Worm (Caenorhabditis elegans) whole organism, early embryonic: Measurements from ENCODE around the gene C07B5.2.

Source experiments
- B0310.2 ChIP-seq: sonication (generic microtip); optimal IDR thresholded peaks from 2 replicates; lab custom pipeline; 2016; ENCODE audit warnings: mild to moderate bottlenecking, missing genetic modification characterization, missing compliant biosample characterization
- F13C5.2 ChIP-seq: sonication (generic microtip); optimal IDR thresholded peaks from 2 replicates; lab custom pipeline; 2017; ENCODE audit warnings: mild to moderate bottlenecking, missing genetic modification characterization, inconsistent platforms, missing compliant biosample characterization
- aly-1 ChIP-seq: sonication (generic microtip); optimal IDR thresholded peaks from 2 replicates; lab custom pipeline; 2016; ENCODE audit warnings: missing genetic modification characterization, missing compliant biosample characterization
- ama-1 ChIP-seq: fragments of 150-350 bp; optimal IDR thresholded peaks from 2 replicates; lab custom pipeline; 2014
- ceh-13 ChIP-seq: fragments of 200-800 bp; sonication (Bioruptor generic); optimal IDR thresholded peaks from 2 replicates; lab custom pipeline; 2018; ENCODE audit warnings: mild to moderate bottlenecking, missing genetic modification characterization, missing compliant biosample characterization
- ceh-36 ChIP-seq: sonication (generic microtip); optimal IDR thresholded peaks from 2 replicates; lab custom pipeline; 2016; ENCODE audit warnings: missing genetic modification characterization, inconsistent platforms, missing compliant biosample characterization
- ets-7 ChIP-seq: sonication (generic microtip); optimal IDR thresholded peaks from 2 replicates; lab custom pipeline; 2016; ENCODE audit warnings: missing genotype, missing genetic modification characterization, missing compliant biosample characterization
- flt-1 ChIP-seq: fragments of 200-800 bp; sonication (Bioruptor generic); IDR thresholded peaks from 2 replicates; pipeline ENCODE4 v1.3.6; 2022; ENCODE audit warnings: missing genetic modification characterization, missing compliant biosample characterization
- hmbx-1 ChIP-seq: sonication (generic microtip); optimal IDR thresholded peaks from 2 replicates; lab custom pipeline; 2016; ENCODE audit warnings: mild to moderate bottlenecking, missing genetic modification characterization, missing compliant biosample characterization
- hmg-4 ChIP-seq: fragments of 200-800 bp; sonication (Bioruptor generic); optimal IDR thresholded peaks from 2 replicates; lab custom pipeline; 2018; ENCODE audit warnings: mild to moderate bottlenecking, missing genetic modification characterization, missing compliant biosample characterization
- hnd-1 ChIP-seq: sonication (generic microtip); optimal IDR thresholded peaks from 2 replicates; lab custom pipeline; 2016; ENCODE audit warnings: missing genetic modification characterization, missing compliant biosample characterization
- pes-1 ChIP-seq: fragments of 200-800 bp; sonication (Bioruptor generic); IDR thresholded peaks from 2 replicates; pipeline ENCODE4 v1.3.6; 2022; ENCODE audit warnings: missing genetic modification reagents, missing genetic modification characterization, missing compliant biosample characterization
- scrt-1 ChIP-seq: fragments of 200-800 bp; sonication (Bioruptor generic); IDR thresholded peaks from 2 replicates; pipeline ENCODE4 v1.3.6; 2022; ENCODE audit warnings: missing genetic modification characterization, missing compliant biosample characterization
- sea-1 ChIP-seq: fragments of 200-800 bp; sonication (Bioruptor generic); conservative IDR thresholded peaks from 2 replicates; pipeline ENCODE4 v1.3.6; 2022; ENCODE audit warnings: missing genetic modification characterization, missing compliant biosample characterization
- tbx-11 ChIP-seq: fragments of 200-800 bp; sonication (Bioruptor generic); IDR thresholded peaks from 2 replicates; pipeline ENCODE4 v1.3.6; 2022; ENCODE audit warnings: missing genetic modification characterization, missing compliant biosample characterization
- tbx-37 ChIP-seq: fragments of 200-800 bp; sonication (Bioruptor generic); conservative IDR thresholded peaks from 2 replicates; pipeline ENCODE4 v1.3.6; 2022; ENCODE audit warnings: missing genetic modification reagents, missing genetic modification characterization, missing compliant biosample characterization
- tra-4 ChIP-seq: sonication (generic microtip); optimal IDR thresholded peaks from 2 replicates; lab custom pipeline; 2017; ENCODE audit warnings: missing genetic modification characterization, missing compliant biosample characterization

Gene C07B5.2

DNA sequence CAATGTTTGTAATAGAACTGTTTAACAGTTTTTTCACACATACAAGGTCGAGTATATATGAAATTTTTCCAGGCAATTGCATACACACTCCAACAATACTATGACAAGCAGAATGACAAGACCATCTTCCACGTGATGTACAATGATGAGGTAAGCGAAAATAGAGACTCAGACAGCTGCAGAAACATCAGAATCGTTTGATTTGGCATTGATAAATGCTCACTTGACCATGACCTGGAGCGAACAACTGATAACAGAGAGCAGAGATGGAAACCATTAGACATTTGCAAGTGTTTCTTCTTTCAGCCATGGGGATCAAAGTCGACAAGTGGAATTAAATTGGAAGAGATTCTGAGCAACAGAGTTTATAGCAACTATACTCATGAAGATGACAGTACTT, 23.5 kb upstream of the C07B5.2 start:
- TF ChIP-seq ama-1 (no peak), aly-1 (tag; lab: Kevin White, UChicago) (no peak), sea-1 (GFP tag; lab: Robert Waterston, UW) (no peak), flt-1 (GFP tag; lab: Robert Waterston, UW) (no peak), scrt-1 (GFP tag; lab: Robert Waterston, UW) (no peak), ets-7 (tag; lab: Kevin White, UChicago) (no peak), tbx-37 (GFP tag; lab: Robert Waterston, UW) (no peak), ceh-36 (tag; lab: Kevin White, UChicago) (no peak), tbx-11 (GFP tag; lab: Robert Waterston, UW) (no peak), tra-4 (no peak), hmg-4 (GFP tag; lab: Kevin White, UChicago) (no peak), hmbx-1 (no peak), pes-1 (GFP tag; lab: Robert Waterston, UW) (no peak), B0310.2 (no peak), ceh-13 (GFP tag; lab: Kevin White, UChicago) (no peak), hnd-1 (tag; lab: Kevin White, UChicago) (no peak), F13C5.2 (tag; lab: Kevin White, UChicago) (no peak)

DNA sequence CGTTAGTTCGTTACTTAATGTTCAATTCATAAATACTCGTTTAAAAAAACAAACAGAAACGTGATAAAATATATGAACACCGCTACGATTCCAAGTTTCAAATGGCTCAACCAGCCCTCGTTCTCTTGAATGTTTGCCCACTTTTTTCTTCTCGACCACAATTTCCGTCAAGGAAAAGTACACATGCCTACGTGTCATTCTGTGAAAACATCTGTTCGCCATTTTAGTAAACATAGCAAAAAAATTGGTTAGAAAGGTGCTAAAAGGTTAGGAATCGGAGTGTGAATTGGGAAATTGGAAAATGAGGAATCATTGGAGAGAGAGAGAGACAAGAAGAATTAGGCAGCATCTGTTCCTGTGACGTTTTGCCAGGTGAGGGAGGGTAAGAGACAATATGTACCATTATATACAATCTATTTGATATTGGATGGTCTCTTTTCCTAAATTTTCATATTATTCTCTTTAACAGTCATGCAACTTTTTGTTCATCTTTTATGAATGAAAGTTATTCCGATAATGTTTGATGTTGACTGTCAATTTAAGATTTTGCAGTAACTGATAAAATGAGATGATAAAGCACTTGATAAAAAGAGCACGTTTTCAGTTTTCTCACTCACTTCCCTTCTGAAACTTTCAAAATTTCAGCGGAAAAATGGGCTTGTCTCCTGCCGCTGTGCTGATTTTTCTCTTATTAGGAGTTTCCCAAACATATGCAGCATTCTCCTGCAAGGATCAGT, 22.5 kb upstream of the C07B5.2 start, which contains the start of gene nuc-1:
Gene nuc-1 (plus strand): TSS at position 612 of the 737 bp plus-strand sequence.
- no peak for TF ChIP-seq ceh-13 (GFP tag; lab: Kevin White, UChicago)
- TF ChIP-seq tbx-11 (GFP tag; lab: Robert Waterston, UW): no peak
- TF ChIP-seq pes-1 (GFP tag; lab: Robert Waterston, UW): no peak
- TF ChIP-seq ets-7 (tag; lab: Kevin White, UChicago): no peak

DNA sequence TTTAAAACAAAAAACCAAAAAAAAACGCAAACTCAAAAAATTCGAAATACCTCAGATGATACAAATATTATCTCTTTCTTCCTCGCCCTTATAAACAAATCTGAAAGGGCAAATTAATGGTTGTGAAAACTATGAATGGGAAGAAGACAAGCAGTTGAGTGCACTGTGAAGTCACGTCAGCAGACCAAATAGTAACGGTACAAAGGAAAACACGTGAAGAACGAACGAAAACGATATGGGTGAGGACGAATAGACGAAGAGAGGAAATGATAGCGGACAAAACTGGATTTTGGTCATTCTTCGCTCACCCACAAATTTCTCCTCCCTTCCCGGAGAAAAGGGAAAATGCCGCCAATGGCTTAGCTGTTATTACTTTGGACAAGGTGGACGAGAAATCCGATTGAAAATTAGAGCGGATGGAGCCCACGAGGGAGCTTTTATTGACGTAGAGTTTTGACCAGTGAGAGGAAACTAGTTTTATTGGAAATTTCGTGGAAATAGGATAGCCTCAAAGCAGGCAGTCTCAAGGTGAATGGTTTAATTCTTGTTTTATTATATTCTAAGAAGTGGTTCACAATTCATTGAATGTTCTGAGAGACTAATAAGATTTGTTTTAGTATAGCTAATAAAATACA, 20.6 kb upstream of the C07B5.2 start:
- TF ChIP-seq hmbx-1: no peak
- no peak for TF ChIP-seq F13C5.2 (tag; lab: Kevin White, UChicago)
- TF ChIP-seq B0310.2: no peak
- no peak for TF ChIP-seq pes-1 (GFP tag; lab: Robert Waterston, UW)
- TF ChIP-seq scrt-1 (GFP tag; lab: Robert Waterston, UW): no peak
- no peak for TF ChIP-seq hnd-1 (tag; lab: Kevin White, UChicago)
- no peak for TF ChIP-seq tra-4
- TF ChIP-seq ceh-36 (tag; lab: Kevin White, UChicago): no peak
- TF ChIP-seq sea-1 (GFP tag; lab: Robert Waterston, UW): no peak
- no peak for TF ChIP-seq tbx-37 (GFP tag; lab: Robert Waterston, UW)
- no peak for TF ChIP-seq flt-1 (GFP tag; lab: Robert Waterston, UW)
- no peak for TF ChIP-seq aly-1 (tag; lab: Kevin White, UChicago)
- TF ChIP-seq tbx-11 (GFP tag; lab: Robert Waterston, UW): no peak
- TF ChIP-seq hmg-4 (GFP tag; lab: Kevin White, UChicago): no peak
- TF ChIP-seq ama-1: no peak
- no peak for TF ChIP-seq ets-7 (tag; lab: Kevin White, UChicago)

DNA sequence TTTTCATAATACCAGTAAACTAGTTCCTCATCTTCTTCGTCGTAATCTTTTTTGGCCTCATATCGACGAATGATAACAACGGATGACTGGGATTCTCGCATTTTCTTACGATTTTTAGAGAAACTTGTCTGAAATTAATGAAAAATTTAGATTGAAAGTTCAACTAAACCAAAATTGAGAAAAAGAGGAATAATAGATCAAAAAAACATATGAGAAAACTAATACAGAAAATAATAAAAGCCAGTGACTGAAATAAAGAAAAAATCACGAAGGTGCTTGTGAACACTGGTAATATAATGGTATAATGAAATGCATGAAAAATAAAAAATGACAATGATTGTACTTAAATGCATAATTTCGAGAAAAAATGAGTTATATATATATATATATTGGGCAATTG, 19.7 kb upstream of the C07B5.2 start, which contains the start of gene C07B5.8:
Gene C07B5.8 (minus strand): TSS at position 101 of the 400 bp plus-strand sequence.
- TF ChIP-seq scrt-1 (GFP tag; lab: Robert Waterston, UW) (no peak), sea-1 (GFP tag; lab: Robert Waterston, UW) (no peak), F13C5.2 (tag; lab: Kevin White, UChicago) (no peak), ama-1 (no peak), ceh-13 (GFP tag; lab: Kevin White, UChicago) (no peak), tra-4 (no peak), hnd-1 (tag; lab: Kevin White, UChicago) (no peak), ceh-36 (tag; lab: Kevin White, UChicago) (no peak), pes-1 (GFP tag; lab: Robert Waterston, UW) (no peak), tbx-37 (GFP tag; lab: Robert Waterston, UW) (no peak), aly-1 (tag; lab: Kevin White, UChicago) (no peak)

DNA sequence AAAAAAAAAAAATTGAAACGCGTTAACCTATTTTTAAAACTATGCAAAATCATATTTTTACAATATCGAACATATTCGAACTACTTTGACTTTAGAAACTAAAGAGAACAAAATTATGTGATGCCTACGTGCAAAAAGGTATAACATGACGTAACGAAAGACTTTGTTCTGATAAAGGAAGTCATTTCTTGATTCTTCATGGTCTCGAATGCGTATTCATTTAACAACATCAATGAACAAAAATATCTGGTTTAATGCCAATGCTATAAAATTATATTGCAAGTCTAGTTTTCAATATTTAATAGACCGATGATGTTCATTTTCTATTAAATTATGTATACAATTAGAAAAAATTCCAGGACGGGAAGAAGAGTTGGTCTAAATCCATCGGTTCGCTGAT, 19.0 kb upstream of the C07B5.2 start:
- TF ChIP-seq pes-1 (GFP tag; lab: Robert Waterston, UW): no peak
- TF ChIP-seq ama-1: no peak
- no peak for TF ChIP-seq flt-1 (GFP tag; lab: Robert Waterston, UW)
- no peak for TF ChIP-seq ets-7 (tag; lab: Kevin White, UChicago)
- no peak for TF ChIP-seq F13C5.2 (tag; lab: Kevin White, UChicago)
- no peak for TF ChIP-seq ceh-13 (GFP tag; lab: Kevin White, UChicago)
- TF ChIP-seq ceh-36 (tag; lab: Kevin White, UChicago): no peak
- TF ChIP-seq hmg-4 (GFP tag; lab: Kevin White, UChicago): no peak
- no peak for TF ChIP-seq scrt-1 (GFP tag; lab: Robert Waterston, UW)
- TF ChIP-seq tbx-11 (GFP tag; lab: Robert Waterston, UW): no peak
- TF ChIP-seq tbx-37 (GFP tag; lab: Robert Waterston, UW): no peak
- no peak for TF ChIP-seq hmbx-1
- TF ChIP-seq tra-4: no peak
- no peak for TF ChIP-seq aly-1 (tag; lab: Kevin White, UChicago)
- TF ChIP-seq sea-1 (GFP tag; lab: Robert Waterston, UW): no peak

DNA sequence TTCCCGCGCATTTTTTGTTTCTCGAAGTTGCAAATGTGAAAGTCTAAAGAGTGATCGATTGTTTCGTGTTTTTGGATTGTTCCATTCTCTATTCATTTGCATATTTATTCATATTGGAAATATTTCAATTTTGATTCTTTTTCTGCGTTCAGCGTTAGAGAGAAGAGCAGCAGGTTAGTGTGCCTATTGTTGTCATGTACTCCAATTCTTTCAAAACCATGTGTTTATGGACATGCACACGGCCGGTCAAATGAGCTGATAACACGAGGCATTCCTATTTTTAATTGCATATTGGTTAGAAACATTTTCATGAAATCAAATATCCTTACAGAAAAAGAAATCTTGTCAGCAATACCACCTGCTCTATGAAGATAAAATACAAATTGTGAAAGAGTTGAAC, 14.6 kb upstream of the C07B5.2 start:
- TF ChIP-seq scrt-1 (GFP tag; lab: Robert Waterston, UW) (no peak), hnd-1 (tag; lab: Kevin White, UChicago) (no peak), tra-4 (no peak), sea-1 (GFP tag; lab: Robert Waterston, UW) (no peak), aly-1 (tag; lab: Kevin White, UChicago) (no peak), ceh-13 (GFP tag; lab: Kevin White, UChicago) (no peak), pes-1 (GFP tag; lab: Robert Waterston, UW) (no peak), tbx-37 (GFP tag; lab: Robert Waterston, UW) (no peak), hmg-4 (GFP tag; lab: Kevin White, UChicago) (no peak)
